Worm (Caenorhabditis elegans) whole organism, L4/young adult: ENCODE data around the gene R02F2.8.

Experiments
- W03F9.2 ChIP-seq: fragments of 150-350 bp; optimal IDR thresholded peaks from 2 replicates; lab custom pipeline; 2014; ENCODE audit warnings: missing biosample characterization, missing genetic modification characterization
- dao-5 ChIP-seq: sonication (generic microtip); optimal IDR thresholded peaks from 2 replicates; lab custom pipeline; 2016; ENCODE audit warnings: missing genotype, missing genetic modification characterization, moderate library complexity, missing compliant biosample characterization
- him-1 ChIP-seq: sonication (generic microtip); optimal IDR thresholded peaks from 2 replicates; lab custom pipeline; 2016; ENCODE audit warnings: missing genotype, missing genetic modification reagents, missing genetic modification characterization, missing compliant biosample characterization

R02F2.8 gene

DNA sequence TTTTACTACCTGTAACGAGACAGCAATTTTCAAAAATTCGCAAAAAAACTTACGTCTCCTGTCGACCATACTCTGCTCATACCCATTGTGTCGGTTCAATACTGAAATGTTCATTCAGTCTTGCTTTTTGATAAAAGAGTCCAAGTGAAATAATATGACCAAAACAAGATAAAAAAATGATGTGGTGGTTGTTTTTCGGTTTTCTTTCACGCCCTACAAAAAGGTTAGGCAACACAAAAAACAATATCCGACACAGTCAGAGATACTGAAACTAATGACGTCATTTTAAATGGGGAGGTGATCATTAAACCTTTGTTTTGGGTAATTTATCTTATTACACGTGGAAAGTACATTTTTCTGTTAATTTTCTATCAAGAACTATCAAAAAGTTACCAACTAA, at the start of gene R02F2.8:
Gene R02F2.8 (minus strand): TSS at position 101 of the 400 bp plus-strand sequence.
- TF ChIP-seq dao-5 (tag; lab: Kevin White, UChicago) (no peak), W03F9.2 (tag; lab: Kevin White, UChicago) (no peak), him-1 (tag; lab: Kevin White, UChicago) (no peak)

ce11 chrIII:5543727-5544345, 48.8 kb upstream of the R02F2.8 start, which contains the start of gene D1044.1:
Gene D1044.1 (plus strand): TSS chrIII:5544295.
- no peak for TF ChIP-seq W03F9.2 (tag; lab: Kevin White, UChicago)
- TF ChIP-seq dao-5 (tag; lab: Kevin White, UChicago): no peak
- TF ChIP-seq him-1 (tag; lab: Kevin White, UChicago): no peak

ce11 chrIII:5543050-5543449, 48.0 kb upstream of the R02F2.8 start, which contains the start of gene D1044.6:
Gene D1044.6 (minus strand): TSS chrIII:5543177.
- TF ChIP-seq dao-5 (tag; lab: Kevin White, UChicago) (no peak), W03F9.2 (tag; lab: Kevin White, UChicago) (peak; percentile 19)

DNA sequence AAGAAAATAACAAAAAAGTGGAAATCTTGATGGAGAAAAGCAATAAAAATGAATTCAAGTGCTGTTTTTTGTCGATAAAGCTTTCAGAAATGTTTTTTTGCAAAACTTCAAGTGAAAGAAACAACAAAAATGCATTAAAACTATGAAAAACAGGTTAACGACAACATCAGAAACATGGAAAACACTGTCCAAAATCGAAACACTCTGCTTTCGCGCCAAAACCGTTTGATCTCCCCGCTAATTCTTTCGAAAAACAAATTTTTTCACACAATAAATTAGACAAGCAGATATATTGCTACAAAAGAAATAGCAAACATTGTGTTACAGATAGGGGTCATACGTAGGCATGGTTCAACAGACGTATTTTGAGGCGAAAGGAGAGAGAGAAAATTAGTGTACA, 46.7 kb upstream of the R02F2.8 start:
- no peak for TF ChIP-seq him-1 (tag; lab: Kevin White, UChicago)
- no peak for TF ChIP-seq dao-5 (tag; lab: Kevin White, UChicago)
- TF ChIP-seq W03F9.2 (tag; lab: Kevin White, UChicago): no peak

- no peak for TF ChIP-seq dao-5 (tag; lab: Kevin White, UChicago)
- TF ChIP-seq W03F9.2 (tag; lab: Kevin White, UChicago): no peak
- TF ChIP-seq him-1 (tag; lab: Kevin White, UChicago): no peak
Measured at ce11 chrIII:5525973-5526372, 30.9 kb upstream of the R02F2.8 start, which contains the start of gene dex-1. Gene dex-1 (plus strand): TSS chrIII:5526104.

DNA sequence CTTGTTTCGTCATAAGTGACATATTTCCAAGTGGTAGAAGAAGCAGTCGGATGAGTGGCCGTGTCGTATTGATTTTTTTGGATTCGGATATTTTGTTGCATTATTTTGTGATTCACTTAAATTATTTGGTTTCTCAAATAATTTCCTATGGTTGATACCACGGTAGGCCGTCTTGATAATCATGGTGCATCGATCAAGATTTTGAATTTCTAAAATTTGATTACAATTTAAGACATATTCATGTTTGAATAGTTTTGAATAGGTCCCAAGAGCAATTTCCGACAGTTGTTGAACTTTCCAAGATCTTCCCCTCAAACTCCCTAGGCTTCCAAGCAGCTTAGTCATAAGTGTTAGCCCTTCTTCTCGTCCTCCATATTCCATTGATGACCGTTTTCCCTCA, 26.9 kb upstream of the R02F2.8 start, which contains the start of gene D1044.4:
Gene D1044.4 (minus strand): TSS at position 101 of the 400 bp plus-strand sequence.
- TF ChIP-seq dao-5 (tag; lab: Kevin White, UChicago) (no peak), W03F9.2 (tag; lab: Kevin White, UChicago) (no peak), him-1 (tag; lab: Kevin White, UChicago) (no peak)

ce11 chrIII:5517423-5517822, 22.4 kb upstream of the R02F2.8 start, which contains the start of gene nekl-4:
Gene nekl-4 (minus strand): TSS chrIII:5517523.
- TF ChIP-seq W03F9.2 (tag; lab: Kevin White, UChicago) (no peak), dao-5 (tag; lab: Kevin White, UChicago) (no peak), him-1 (tag; lab: Kevin White, UChicago) (no peak)

DNA sequence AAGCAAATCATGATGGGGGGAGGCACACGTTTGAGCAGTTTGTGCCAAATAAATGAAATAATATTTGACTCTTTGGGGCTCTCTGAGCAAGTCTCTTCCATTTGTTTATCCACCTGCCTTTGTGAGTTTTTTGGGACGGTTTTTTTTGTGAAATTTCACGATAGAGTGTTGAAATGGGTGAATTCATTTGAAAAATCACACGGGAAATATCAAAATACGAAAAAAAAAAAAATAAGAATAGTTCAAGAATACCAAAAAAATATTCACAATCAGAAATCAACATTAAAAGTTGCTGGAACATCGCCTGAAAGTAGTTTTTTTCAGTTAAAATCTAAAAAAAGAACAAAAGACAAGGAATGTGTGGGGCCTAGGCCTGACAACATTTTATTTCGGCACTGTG, 17.4 kb upstream of the R02F2.8 start, which contains the start of gene pqn-25:
Gene pqn-25 (minus strand): TSS at position 101 of the 400 bp plus-strand sequence.
- TF ChIP-seq him-1 (tag; lab: Kevin White, UChicago) (no peak), dao-5 (tag; lab: Kevin White, UChicago) (no peak), W03F9.2 (tag; lab: Kevin White, UChicago) (no peak)

DNA sequence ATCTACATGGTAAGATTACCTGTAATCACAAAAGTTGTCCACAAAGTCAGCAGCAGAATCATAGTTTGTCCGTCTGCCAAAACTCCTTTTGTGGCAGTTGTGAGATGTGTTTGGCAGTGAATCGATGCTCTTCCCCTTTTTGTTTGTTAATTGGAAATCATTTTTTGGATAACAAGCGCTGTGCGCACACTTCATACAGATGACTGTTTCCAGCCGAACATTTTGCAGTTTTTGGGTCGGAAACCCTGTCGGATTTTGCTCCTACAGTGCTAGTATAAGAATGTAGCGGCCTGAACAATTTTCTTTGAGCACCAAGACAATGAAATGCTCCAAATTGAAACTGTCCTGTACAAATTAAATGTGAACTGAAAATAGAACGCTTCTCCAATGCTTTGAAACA, 13.6 kb upstream of the R02F2.8 start, which contains the start of gene D1044.7:
Gene D1044.7 (minus strand): TSS at position 101 of the 400 bp plus-strand sequence.
- no peak for TF ChIP-seq him-1 (tag; lab: Kevin White, UChicago)
- no peak for TF ChIP-seq W03F9.2 (tag; lab: Kevin White, UChicago)
- TF ChIP-seq dao-5 (tag; lab: Kevin White, UChicago): no peak

- TF ChIP-seq W03F9.2 (tag; lab: Kevin White, UChicago) (no peak), dao-5 (tag; lab: Kevin White, UChicago) (no peak), him-1 (tag; lab: Kevin White, UChicago) (no peak)
Measured at ce11 chrIII:5506936-5507335, 11.9 kb upstream of the R02F2.8 start.

DNA sequence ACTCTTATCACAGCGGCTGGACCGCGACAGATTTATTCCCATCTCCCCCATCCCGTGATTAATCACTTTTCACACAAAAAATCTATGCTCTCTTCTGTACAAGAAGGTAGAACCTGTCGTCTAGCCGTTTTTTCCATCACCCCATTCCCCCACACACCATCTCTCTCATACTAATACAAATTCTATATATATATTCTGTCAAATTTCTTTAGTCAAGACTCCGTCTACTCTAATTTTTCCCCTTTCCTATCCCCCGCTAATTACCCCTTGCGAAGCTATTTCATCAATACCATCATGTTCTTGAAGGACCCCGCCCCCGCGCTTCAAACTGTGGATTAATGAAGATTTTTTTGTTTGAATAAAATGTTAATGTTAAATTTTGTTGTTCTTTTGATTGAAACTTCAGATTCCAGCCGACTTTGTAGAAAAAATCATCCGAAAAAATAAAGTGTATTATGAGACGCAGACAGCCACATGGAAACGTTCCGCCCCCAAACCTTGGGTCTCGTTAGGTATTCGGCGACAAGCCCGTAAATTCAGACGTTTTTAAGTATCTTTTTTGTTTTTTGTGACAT, 11.0 kb upstream of the R02F2.8 start:
- no peak for TF ChIP-seq dao-5 (tag; lab: Kevin White, UChicago)
- peak; percentile 16 for TF ChIP-seq him-1 (tag; lab: Kevin White, UChicago)
- TF ChIP-seq W03F9.2 (tag; lab: Kevin White, UChicago): no peak

- TF ChIP-seq him-1 (tag; lab: Kevin White, UChicago) (no peak), W03F9.2 (tag; lab: Kevin White, UChicago) (no peak), dao-5 (tag; lab: Kevin White, UChicago) (no peak)
Measured at ce11 chrIII:5505474-5506022, 10.5 kb upstream of the R02F2.8 start.
